Worm (Caenorhabditis elegans) whole organism, early embryonic: Measurements from ENCODE around the gene bca-1.
A peak's percentile ranks its signal among the peaks of the same experiment; 100 is the strongest.

Experiments used
- B0310.2 ChIP-seq: sonication (generic microtip); optimal IDR thresholded peaks from 2 replicates; lab custom pipeline; 2016; ENCODE audit warnings: mild to moderate bottlenecking, missing genetic modification characterization, missing compliant biosample characterization
- F13C5.2 ChIP-seq: sonication (generic microtip); optimal IDR thresholded peaks from 2 replicates; lab custom pipeline; 2017; ENCODE audit warnings: mild to moderate bottlenecking, missing genetic modification characterization, inconsistent platforms, missing compliant biosample characterization
- aly-1 ChIP-seq: sonication (generic microtip); optimal IDR thresholded peaks from 2 replicates; lab custom pipeline; 2016; ENCODE audit warnings: missing genetic modification characterization, missing compliant biosample characterization
- ama-1 ChIP-seq: fragments of 150-350 bp; optimal IDR thresholded peaks from 2 replicates; lab custom pipeline; 2014
- ceh-13 ChIP-seq: fragments of 200-800 bp; sonication (Bioruptor generic); optimal IDR thresholded peaks from 2 replicates; lab custom pipeline; 2018; ENCODE audit warnings: mild to moderate bottlenecking, missing genetic modification characterization, missing compliant biosample characterization
- ceh-36 ChIP-seq: sonication (generic microtip); optimal IDR thresholded peaks from 2 replicates; lab custom pipeline; 2016; ENCODE audit warnings: missing genetic modification characterization, inconsistent platforms, missing compliant biosample characterization
- ets-7 ChIP-seq: sonication (generic microtip); optimal IDR thresholded peaks from 2 replicates; lab custom pipeline; 2016; ENCODE audit warnings: missing genotype, missing genetic modification characterization, missing compliant biosample characterization
- flt-1 ChIP-seq: fragments of 200-800 bp; sonication (Bioruptor generic); IDR thresholded peaks from 2 replicates; pipeline ENCODE4 v1.3.6; 2022; ENCODE audit warnings: missing genetic modification characterization, missing compliant biosample characterization
- hmbx-1 ChIP-seq: sonication (generic microtip); optimal IDR thresholded peaks from 2 replicates; lab custom pipeline; 2016; ENCODE audit warnings: mild to moderate bottlenecking, missing genetic modification characterization, missing compliant biosample characterization
- hmg-4 ChIP-seq: fragments of 200-800 bp; sonication (Bioruptor generic); optimal IDR thresholded peaks from 2 replicates; lab custom pipeline; 2018; ENCODE audit warnings: mild to moderate bottlenecking, missing genetic modification characterization, missing compliant biosample characterization
- hnd-1 ChIP-seq: sonication (generic microtip); optimal IDR thresholded peaks from 2 replicates; lab custom pipeline; 2016; ENCODE audit warnings: missing genetic modification characterization, missing compliant biosample characterization
- pes-1 ChIP-seq: fragments of 200-800 bp; sonication (Bioruptor generic); IDR thresholded peaks from 2 replicates; pipeline ENCODE4 v1.3.6; 2022; ENCODE audit warnings: missing genetic modification reagents, missing genetic modification characterization, missing compliant biosample characterization
- scrt-1 ChIP-seq: fragments of 200-800 bp; sonication (Bioruptor generic); IDR thresholded peaks from 2 replicates; pipeline ENCODE4 v1.3.6; 2022; ENCODE audit warnings: missing genetic modification characterization, missing compliant biosample characterization
- sea-1 ChIP-seq: fragments of 200-800 bp; sonication (Bioruptor generic); conservative IDR thresholded peaks from 2 replicates; pipeline ENCODE4 v1.3.6; 2022; ENCODE audit warnings: missing genetic modification characterization, missing compliant biosample characterization
- tbx-11 ChIP-seq: fragments of 200-800 bp; sonication (Bioruptor generic); IDR thresholded peaks from 2 replicates; pipeline ENCODE4 v1.3.6; 2022; ENCODE audit warnings: missing genetic modification characterization, missing compliant biosample characterization
- tbx-37 ChIP-seq: fragments of 200-800 bp; sonication (Bioruptor generic); conservative IDR thresholded peaks from 2 replicates; pipeline ENCODE4 v1.3.6; 2022; ENCODE audit warnings: missing genetic modification reagents, missing genetic modification characterization, missing compliant biosample characterization
- tra-4 ChIP-seq: sonication (generic microtip); optimal IDR thresholded peaks from 2 replicates; lab custom pipeline; 2017; ENCODE audit warnings: missing genetic modification characterization, missing compliant biosample characterization

The bca-1 gene

DNA sequence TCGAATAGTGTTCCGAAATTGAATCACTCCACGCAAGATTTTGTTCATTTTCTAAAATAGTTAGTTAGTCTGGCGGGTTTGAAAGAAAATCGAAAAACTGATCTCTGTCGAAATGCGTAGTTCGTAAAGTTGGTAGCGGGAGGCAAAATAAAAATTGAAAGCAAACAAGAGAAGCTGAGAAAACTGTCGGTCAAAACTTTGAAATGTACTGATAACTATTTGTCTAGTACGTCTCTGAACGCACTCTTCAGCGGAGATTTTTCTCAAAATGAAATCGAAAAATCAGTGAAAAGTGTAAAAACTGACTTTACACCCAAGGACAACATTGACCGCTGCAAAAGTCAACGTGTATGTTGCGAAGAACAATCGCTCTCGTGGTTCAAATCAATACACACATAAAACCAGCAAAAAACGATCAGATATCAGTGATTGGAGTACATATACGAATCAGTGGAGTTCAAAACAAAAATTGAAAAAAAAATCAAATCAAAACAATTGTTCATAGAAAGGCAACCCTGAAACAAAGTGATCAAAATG lies at the start of gene bca-1:
Gene bca-1, minus strand, starts transcription at position 51 of the 537 bp plus-strand sequence.
- TF ChIP-seq ceh-13 (GFP tag; lab: Kevin White, UChicago) (no peak), hmg-4 (GFP tag; lab: Kevin White, UChicago) (no peak), aly-1 (tag; lab: Kevin White, UChicago) (no peak), tra-4 (tag; lab: Kevin White, UChicago) (no peak), tbx-37 (GFP tag; lab: Robert Waterston, UW) (no peak), flt-1 (GFP tag; lab: Robert Waterston, UW) (no peak)

DNA sequence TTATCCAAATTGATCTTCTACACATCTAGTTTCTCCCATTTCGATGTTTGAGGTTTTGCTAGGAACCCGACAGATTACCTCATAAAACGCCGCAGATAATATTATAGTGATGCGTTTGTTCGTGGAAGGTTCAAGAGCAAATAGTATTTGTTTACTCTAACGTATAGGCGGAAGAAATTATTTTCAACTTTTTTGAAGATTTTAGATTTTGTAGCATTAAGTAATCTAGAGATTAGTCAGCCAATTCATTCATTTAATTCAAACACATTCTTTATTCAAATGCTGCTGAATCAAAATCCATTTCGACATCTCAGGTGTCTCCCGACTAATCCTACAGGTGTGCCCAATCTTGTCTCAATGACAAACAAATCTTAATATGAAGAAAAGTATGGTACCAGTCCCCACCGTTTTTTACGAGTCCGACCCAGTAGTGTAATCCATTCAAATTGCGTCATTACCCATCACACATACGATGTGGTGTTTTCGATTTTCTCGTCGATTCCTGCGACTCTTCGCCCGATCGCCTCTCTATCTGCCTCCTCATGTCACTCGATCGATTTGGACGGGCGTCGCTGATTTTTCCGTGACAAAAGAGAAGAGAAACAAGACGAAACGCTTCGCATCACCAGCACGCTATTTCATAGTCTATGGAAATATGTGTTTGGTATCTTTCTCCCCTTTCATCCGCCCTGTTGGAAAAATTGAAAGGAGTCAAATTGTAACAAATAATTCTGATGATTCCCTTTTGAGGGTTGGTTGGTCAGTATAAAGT lies 49.5 kb upstream of the bca-1 start:
- TF ChIP-seq hmg-4 (GFP tag; lab: Kevin White, UChicago) (peak; percentile 67), tra-4 (tag; lab: Kevin White, UChicago) (no peak), sea-1 (GFP tag; lab: Robert Waterston, UW) (peak; percentile 56; the same call in 1 of the 2 replicates), pes-1 (GFP tag; lab: Robert Waterston, UW) (0 out of 2 replicates have a peak, but pooled peaks have one; percentile 11), ceh-36 (tag; lab: Kevin White, UChicago) (peak; percentile 24), hnd-1 (tag; lab: Kevin White, UChicago) (no peak)

DNA sequence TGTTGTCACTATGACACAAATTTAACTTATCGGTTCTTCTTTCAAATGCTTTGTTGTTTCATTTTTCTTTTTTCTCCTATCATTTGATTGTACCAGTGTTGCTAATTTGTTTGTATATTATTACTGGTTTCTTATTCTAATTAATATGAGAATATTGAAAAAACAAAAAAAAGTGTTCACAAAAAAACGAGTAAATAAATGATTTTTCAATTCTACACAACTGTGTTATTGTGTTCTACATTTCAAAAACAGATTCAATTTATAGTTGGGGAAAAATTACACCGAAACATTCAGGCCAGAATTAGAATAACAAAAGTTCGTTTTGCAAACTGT lies 49.0 kb upstream of the bca-1 start:
- TF ChIP-seq flt-1 (GFP tag; lab: Robert Waterston, UW) (no peak), hnd-1 (tag; lab: Kevin White, UChicago) (no peak), ets-7 (tag; lab: Kevin White, UChicago) (no peak), ceh-13 (GFP tag; lab: Kevin White, UChicago) (no peak), ama-1 (no peak), scrt-1 (GFP tag; lab: Robert Waterston, UW) (no peak), hmg-4 (GFP tag; lab: Kevin White, UChicago) (no peak), B0310.2 (tag; lab: Kevin White, UChicago) (no peak), tbx-37 (GFP tag; lab: Robert Waterston, UW) (no peak), aly-1 (tag; lab: Kevin White, UChicago) (no peak), hmbx-1 (tag; lab: Kevin White, UChicago) (no peak), ceh-36 (tag; lab: Kevin White, UChicago) (no peak), pes-1 (GFP tag; lab: Robert Waterston, UW) (no peak), tbx-11 (GFP tag; lab: Robert Waterston, UW) (no peak), F13C5.2 (tag; lab: Kevin White, UChicago) (no peak), tra-4 (tag; lab: Kevin White, UChicago) (no peak), sea-1 (GFP tag; lab: Robert Waterston, UW) (no peak)

DNA sequence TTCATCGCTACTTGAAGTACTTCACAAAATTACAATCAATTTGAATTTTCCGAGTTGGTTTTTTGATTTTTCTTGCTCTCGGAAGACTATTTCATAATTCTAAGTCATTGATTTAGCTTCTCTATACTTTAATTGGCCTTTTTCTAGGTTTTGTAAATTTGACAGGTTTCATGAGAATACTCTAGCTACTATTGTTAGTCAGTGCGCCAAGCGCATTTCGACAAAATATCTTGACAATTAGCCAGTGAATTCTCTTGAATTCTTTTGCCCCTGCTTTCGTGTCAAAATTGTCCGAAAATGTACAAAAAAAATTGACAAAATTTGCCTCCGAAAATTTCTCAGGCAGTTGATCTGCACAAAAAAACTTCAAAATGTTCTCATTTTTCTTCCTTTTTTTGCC lies 48.6 kb upstream of the bca-1 start:
- no peak for TF ChIP-seq flt-1 (GFP tag; lab: Robert Waterston, UW)

DNA sequence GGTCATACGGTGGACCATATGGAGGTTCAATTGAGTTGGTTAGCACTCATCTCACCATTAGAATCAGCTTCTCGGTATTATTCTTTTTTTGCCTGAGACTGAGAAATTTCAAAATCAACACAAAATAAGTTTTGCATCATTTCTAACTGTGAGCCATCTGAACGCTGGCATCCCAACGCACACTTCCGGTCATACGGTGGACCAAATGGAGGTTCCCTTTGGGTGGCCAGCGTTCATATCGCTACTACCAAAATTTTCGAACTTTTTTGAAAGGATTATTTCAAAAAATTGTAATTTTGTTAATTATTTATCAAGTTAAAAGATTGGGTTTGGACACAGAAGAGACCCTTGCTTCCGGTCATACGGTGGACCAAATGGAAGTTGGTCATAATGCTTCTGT lies 48.2 kb upstream of the bca-1 start:
- no peak for TF ChIP-seq hmbx-1 (tag; lab: Kevin White, UChicago)
- TF ChIP-seq ets-7 (tag; lab: Kevin White, UChicago), result peak; percentile 14

DNA sequence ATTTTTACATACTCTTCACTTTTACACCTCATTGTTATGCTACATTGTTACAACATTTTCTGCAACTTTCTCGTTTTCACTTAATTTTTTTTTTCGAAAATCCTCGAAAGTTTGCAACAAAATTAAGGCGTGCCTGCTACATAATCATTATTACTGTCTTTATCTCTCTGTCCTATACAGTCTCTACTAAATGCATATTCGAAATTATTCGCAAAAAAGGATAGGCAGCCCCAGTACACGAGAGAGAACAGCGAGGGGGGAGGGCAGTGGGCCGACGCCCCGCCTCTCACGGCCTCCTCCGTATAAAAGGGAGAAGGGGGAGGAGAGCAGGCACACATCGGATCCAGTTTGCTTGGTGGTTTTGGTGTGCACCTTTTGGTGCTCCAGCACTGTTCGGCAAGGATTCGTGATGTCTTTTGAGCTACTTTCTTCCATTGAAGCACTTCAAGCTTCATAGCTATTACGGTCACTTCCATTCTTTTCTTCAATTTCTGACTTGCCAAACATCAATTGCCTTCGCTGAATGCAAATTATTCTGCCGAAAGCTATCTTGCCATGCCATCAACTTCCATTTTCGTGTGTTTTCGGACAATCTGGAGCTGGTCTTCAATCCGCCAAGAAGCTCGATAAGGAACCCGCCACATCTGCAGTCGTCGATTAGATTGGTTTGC lies 47.5 kb upstream of the bca-1 start:
- no peak for TF ChIP-seq pes-1 (GFP tag; lab: Robert Waterston, UW)
- TF ChIP-seq B0310.2 (tag; lab: Kevin White, UChicago), result no peak
- TF ChIP-seq hnd-1 (tag; lab: Kevin White, UChicago), result no peak
- 0 out of 2 replicates have a peak, but pooled peaks have one; percentile 54 for TF ChIP-seq scrt-1 (GFP tag; lab: Robert Waterston, UW)
- TF ChIP-seq tra-4 (tag; lab: Kevin White, UChicago), result no peak
- peak; percentile 48 for TF ChIP-seq hmg-4 (GFP tag; lab: Kevin White, UChicago)
- TF ChIP-seq tbx-37 (GFP tag; lab: Robert Waterston, UW), result no peak
- TF ChIP-seq ceh-13 (GFP tag; lab: Kevin White, UChicago), result no peak
- TF ChIP-seq tbx-11 (GFP tag; lab: Robert Waterston, UW), result no peak
- TF ChIP-seq aly-1 (tag; lab: Kevin White, UChicago), result peak; percentile 61
- TF ChIP-seq F13C5.2 (tag; lab: Kevin White, UChicago), result peak; percentile 1
- TF ChIP-seq flt-1 (GFP tag; lab: Robert Waterston, UW), result no peak
- TF ChIP-seq ets-7 (tag; lab: Kevin White, UChicago), result no peak
- TF ChIP-seq ama-1, result peak; percentile 91
- TF ChIP-seq ceh-36 (tag; lab: Kevin White, UChicago), result no peak
- peak; percentile 57; the same call in 1 of the 2 replicates for TF ChIP-seq sea-1 (GFP tag; lab: Robert Waterston, UW)
- TF ChIP-seq hmbx-1 (tag; lab: Kevin White, UChicago), result no peak

DNA sequence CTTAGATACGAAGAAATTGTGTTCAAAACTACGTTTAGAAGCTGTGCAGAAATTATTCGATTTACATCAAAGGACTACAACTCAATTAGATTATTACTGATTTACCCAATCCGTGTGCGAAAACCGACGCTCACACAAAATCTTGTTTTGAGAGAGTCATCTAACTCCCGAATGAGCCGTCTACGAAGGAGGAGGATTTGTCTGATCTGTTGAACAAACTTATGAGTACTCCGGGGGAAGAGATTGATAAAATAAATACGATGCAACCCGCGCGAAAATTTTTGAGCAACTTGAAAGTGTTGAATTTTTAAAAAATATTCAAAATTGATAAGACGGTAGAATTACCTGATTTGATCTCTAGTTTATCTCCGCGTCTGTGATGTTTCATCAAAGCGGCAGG lies 46.8 kb upstream of the bca-1 start:
- TF ChIP-seq flt-1 (GFP tag; lab: Robert Waterston, UW), result no peak
